Worm (Caenorhabditis elegans) whole organism, L4 larva: Measurements from ENCODE around the gene sre-46.

Source experiments
- D1046.2 ChIP-seq: fragments of 200-800 bp; sonication (Bioruptor generic); IDR thresholded peaks from 2 replicates; pipeline ENCODE4 v1.3.6; 2022; ENCODE audit warnings: missing genetic modification characterization, missing compliant biosample characterization
- T26A8.4 ChIP-seq: fragments of 200-800 bp; sonication (Bioruptor generic); IDR thresholded peaks from 2 replicates; pipeline ENCODE4 v1.3.6; 2022; ENCODE audit warnings: missing genetic modification characterization, missing compliant biosample characterization
- Y105C5A.15 ChIP-seq: fragments of 200-800 bp; sonication (Bioruptor generic); IDR thresholded peaks from 2 replicates; pipeline ENCODE4 v1.3.6; 2022; ENCODE audit warnings: missing genetic modification characterization, missing compliant biosample characterization
- aha-1 ChIP-seq: fragments of 150-350 bp; peaks from one replicate; lab custom pipeline; 2014; ENCODE audit warnings: missing biosample characterization, missing genetic modification characterization
- ceh-20 ChIP-seq: fragments of 200-800 bp; sonication (Bioruptor generic); IDR thresholded peaks from 2 replicates; pipeline ENCODE4 v1.3.6; 2022; ENCODE audit warnings: missing genetic modification reagents, missing genetic modification characterization, missing compliant biosample characterization
- ceh-28 ChIP-seq: fragments of 150-350 bp; optimal IDR thresholded peaks from 2 replicates; lab custom pipeline; 2014; ENCODE audit warnings: missing biosample characterization, missing genetic modification reagents, missing genetic modification characterization
- ceh-44 ChIP-seq: fragments of 200-800 bp; sonication (Bioruptor generic); IDR thresholded peaks from 2 replicates; pipeline ENCODE4 v1.3.6; 2022; ENCODE audit warnings: missing genetic modification reagents, missing genetic modification characterization, missing compliant biosample characterization
- cey-2 ChIP-seq: sonication (generic microtip); optimal IDR thresholded peaks from 3 replicates; lab custom pipeline; 2017; ENCODE audit warnings: missing genetic modification characterization, mild to moderate bottlenecking, missing compliant biosample characterization, antibody characterized with exemption, borderline replicate concordance; ENCODE audit not compliant: insufficient read depth
- daf-8 ChIP-seq: fragments of 200-800 bp; sonication (Bioruptor generic); IDR thresholded peaks from 2 replicates; pipeline ENCODE4 v1.3.6; 2022; ENCODE audit warnings: missing genetic modification characterization, missing compliant biosample characterization
- dmd-6 ChIP-seq: fragments of 200-800 bp; sonication (Bioruptor generic); IDR thresholded peaks from 2 replicates; pipeline ENCODE4 v1.3.6; 2022; ENCODE audit warnings: missing genetic modification reagents, missing genetic modification characterization, missing compliant biosample characterization
- duxl-1 ChIP-seq: sonication (generic microtip); optimal IDR thresholded peaks from 2 replicates; lab custom pipeline; 2016; ENCODE audit warnings: mild to moderate bottlenecking, missing genetic modification characterization, moderate library complexity, missing compliant biosample characterization; ENCODE audit not compliant: poor library complexity
- dve-1 ChIP-seq: sonication (generic microtip); optimal IDR thresholded peaks from 2 replicates; lab custom pipeline; 2017; ENCODE audit warnings: antibody characterized with exemption, mild to moderate bottlenecking, missing genetic modification characterization, missing compliant biosample characterization; ENCODE audit not compliant: insufficient read depth
- hlh-11 ChIP-seq: fragments of 200-800 bp; sonication (Bioruptor generic); optimal IDR thresholded peaks from 2 replicates; lab custom pipeline; 2018; ENCODE audit warnings: mild to moderate bottlenecking, missing genetic modification characterization, missing compliant biosample characterization
- hlh-30 ChIP-seq: sonication (generic microtip); optimal IDR thresholded peaks from 2 replicates; lab custom pipeline; 2017; ENCODE audit warnings: antibody characterized with exemption, mild to moderate bottlenecking, missing genetic modification characterization, missing compliant biosample characterization; ENCODE audit not compliant: insufficient read depth
- hmg-1.1 ChIP-seq: fragments of 200-800 bp; sonication (Bioruptor generic); IDR thresholded peaks from 2 replicates; pipeline ENCODE4 v1.3.6; 2022; ENCODE audit warnings: missing genetic modification reagents, missing genetic modification characterization, missing compliant biosample characterization
- lir-3 ChIP-seq: sonication (generic microtip); optimal IDR thresholded peaks from 2 replicates; lab custom pipeline; 2016; ENCODE audit warnings: mild to moderate bottlenecking, missing genetic modification characterization, missing compliant biosample characterization
- lsy-2 ChIP-seq, 2 experiments: fragments of 150-350 bp in 1 of 2; sonication (generic microtip) in 1 of 2; optimal IDR thresholded peaks; 2 replicates each; lab custom pipeline; 2014 to 2017; ENCODE audit warnings: missing biosample characterization in 2 of 2, missing genetic modification characterization in 2 of 2
- mdl-1 ChIP-seq, 2 experiments: fragments of 150-350 bp in 1 of 2; sonication (generic microtip) in 1 of 2; optimal IDR thresholded peaks; 2 replicates each; lab custom pipeline; 2014 to 2017; ENCODE audit warnings: missing biosample characterization in 2 of 2, missing genetic modification characterization in 2 of 2
- mxl-2 ChIP-seq: fragments of 200-800 bp; sonication (Bioruptor generic); conservative IDR thresholded peaks from 2 replicates; pipeline ENCODE4 v1.3.6; 2022; ENCODE audit warnings: missing genetic modification reagents, missing genetic modification characterization, missing compliant biosample characterization
- mxl-3 ChIP-seq: fragments of 200-800 bp; sonication (Bioruptor generic); optimal IDR thresholded peaks from 2 replicates; lab custom pipeline; 2018; ENCODE audit warnings: mild to moderate bottlenecking, missing genetic modification characterization, missing compliant biosample characterization
- nhr-10 ChIP-seq: fragments of 150-350 bp; optimal IDR thresholded peaks from 2 replicates; lab custom pipeline; 2014; ENCODE audit warnings: missing biosample characterization, missing genetic modification characterization
- nhr-102 ChIP-seq: sonication (generic microtip); optimal IDR thresholded peaks from 2 replicates; lab custom pipeline; 2016; ENCODE audit warnings: mild to moderate bottlenecking, missing genetic modification characterization, moderate library complexity, missing compliant biosample characterization
- nhr-25 ChIP-seq: sonication (generic microtip); optimal IDR thresholded peaks from 2 replicates; lab custom pipeline; 2017; ENCODE audit warnings: missing genetic modification characterization, mild to moderate bottlenecking, missing compliant biosample characterization, antibody characterized with exemption, moderate library complexity, borderline replicate concordance; ENCODE audit not compliant: insufficient read depth
- nhr-28 ChIP-seq: fragments of 150-350 bp; optimal IDR thresholded peaks from 2 replicates; lab custom pipeline; 2014; ENCODE audit warnings: missing biosample characterization, missing genetic modification characterization
- nhr-42 ChIP-seq: fragments of 200-800 bp; sonication (Bioruptor generic); IDR thresholded peaks from 2 replicates; pipeline ENCODE4 v1.3.6; 2022; ENCODE audit warnings: missing genetic modification characterization, missing compliant biosample characterization
- nhr-48 ChIP-seq: sonication (generic microtip); optimal IDR thresholded peaks from 2 replicates; lab custom pipeline; 2016; ENCODE audit warnings: mild to moderate bottlenecking, missing genetic modification characterization, missing compliant biosample characterization
- nhr-6 ChIP-seq: fragments of 150-350 bp; optimal IDR thresholded peaks from 2 replicates; lab custom pipeline; 2014; ENCODE audit warnings: missing biosample characterization, missing genetic modification characterization
- nhr-77 ChIP-seq: fragments of 150-350 bp; optimal IDR thresholded peaks from 2 replicates; lab custom pipeline; 2014; ENCODE audit warnings: missing biosample characterization, missing genetic modification characterization
- php-3 ChIP-seq: fragments of 200-800 bp; sonication (Bioruptor generic); IDR thresholded peaks from 2 replicates; pipeline ENCODE4 v1.3.6; 2022; ENCODE audit warnings: missing genetic modification reagents, missing genetic modification characterization, missing compliant biosample characterization
- set-16 ChIP-seq: fragments of 200-800 bp; sonication (Bioruptor generic); IDR thresholded peaks from 2 replicates; pipeline ENCODE4 v1.3.6; 2022; ENCODE audit warnings: missing genetic modification reagents, missing genetic modification characterization, missing compliant biosample characterization
- spr-3 ChIP-seq: fragments of 200-800 bp; sonication (Bioruptor generic); optimal IDR thresholded peaks from 2 replicates; lab custom pipeline; 2018; ENCODE audit warnings: mild to moderate bottlenecking, missing genetic modification characterization, missing compliant biosample characterization
- tra-1 ChIP-seq: fragments of 200-800 bp; sonication (Bioruptor generic); IDR thresholded peaks from 2 replicates; pipeline ENCODE4 v1.3.6; 2022; ENCODE audit warnings: missing genetic modification reagents, missing genetic modification characterization, missing compliant biosample characterization
- unc-39 ChIP-seq: sonication (generic microtip); optimal IDR thresholded peaks from 2 replicates; lab custom pipeline; 2017; ENCODE audit warnings: missing biosample characterization, missing genetic modification characterization
- unc-62 ChIP-seq, 3 experiments: fragments of 150-350 bp in 1 of 3; sonication (generic microtip); optimal IDR thresholded peaks in 2 of 3; peaks in 1 of 3; 1 replicate in 1 of 3; 2 replicates in 2 of 3; lab custom pipeline; 2014 to 2017; ENCODE audit warnings: missing biosample characterization in 3 of 3, missing genetic modification characterization in 3 of 3, missing genetic modification reagents in 3 of 3, missing genotype in 1 of 3
- zag-1 ChIP-seq: fragments of 150-350 bp; optimal IDR thresholded peaks from 2 replicates; lab custom pipeline; 2014; ENCODE audit warnings: missing biosample characterization, missing genetic modification characterization
- zip-11 ChIP-seq: fragments of 200-800 bp; sonication (Bioruptor generic); IDR thresholded peaks from 2 replicates; pipeline ENCODE4 v1.3.6; 2022; ENCODE audit warnings: missing genetic modification characterization, missing compliant biosample characterization
- zip-2 ChIP-seq: fragments of 150-350 bp; optimal IDR thresholded peaks from 2 replicates; lab custom pipeline; 2014; ENCODE audit warnings: missing biosample characterization, missing genetic modification characterization

sre-46 gene

ce11 chrII:13685581-13685980 is 35.5 kb downstream of the sre-46 start:
- TF ChIP-seq T26A8.4 (GFP tag; lab: Robert Waterston, UW), result no peak
- peak; percentile 48; the same call in 1 of the 2 replicates for TF ChIP-seq nhr-42 (GFP tag; lab: Robert Waterston, UW)
- no peak for TF ChIP-seq mxl-2 (GFP tag; lab: Robert Waterston, UW)
- TF ChIP-seq hlh-30 (tag; lab: Kevin White, UChicago), result no peak
- TF ChIP-seq spr-3 (GFP tag; lab: Kevin White, UChicago), result no peak
- no peak for TF ChIP-seq hmg-1.1 (GFP tag; lab: Robert Waterston, UW)
- TF ChIP-seq zag-1 (tag; lab: Kevin White, UChicago), result no peak
- peak; percentile 68 for TF ChIP-seq set-16 (GFP tag; lab: Robert Waterston, UW)

ce11 chrII:13681063-13681462 is 40.1 kb downstream of the sre-46 start:
- no peak for TF ChIP-seq unc-39
- TF ChIP-seq dmd-6 (GFP tag; lab: Robert Waterston, UW), result peak; percentile 49; the same call in 1 of the 2 replicates
- no peak for TF ChIP-seq ceh-28 (tag; lab: Kevin White, UChicago)
- no peak for TF ChIP-seq ceh-44 (GFP tag; lab: Robert Waterston, UW)
- TF ChIP-seq aha-1 (tag; lab: Kevin White, UChicago), result peak; percentile 76
- peak; percentile 37 for TF ChIP-seq dve-1 (tag; lab: Kevin White, UChicago)
- TF ChIP-seq nhr-28, result peak; percentile 93
- TF ChIP-seq unc-62 (GFP tag; optimal IDR thresholded peaks at IDR 0.05 in 1 of 2; lab: Kevin White, UChicago), result peak in 1 of 2 experiments; percentile 91
- no peak for TF ChIP-seq unc-62 (tag; optimal IDR thresholded peaks at IDR 0.05; lab: Kevin White, UChicago)
- TF ChIP-seq lsy-2 (tag; optimal IDR thresholded peaks at IDR 0.05; lab: Kevin White, UChicago), result peak; percentile 5 to 47
- 0 out of 2 replicates have a peak, but pooled peaks have one; percentile 18 for TF ChIP-seq ceh-20
- TF ChIP-seq nhr-6, result no peak
- peak; percentile 66 for TF ChIP-seq nhr-77 (tag; lab: Kevin White, UChicago)
- peak; percentile 24 for TF ChIP-seq nhr-25 (tag; lab: Kevin White, UChicago)
- no peak for TF ChIP-seq zip-11 (GFP tag; lab: Robert Waterston, UW)
- TF ChIP-seq mdl-1 (tag; optimal IDR thresholded peaks at IDR 0.05; lab: Kevin White, UChicago), result peak in 1 of 2 experiments; percentile 87
- TF ChIP-seq zip-2 (tag; lab: Kevin White, UChicago), result no peak
- TF ChIP-seq hlh-11 (tag; lab: Kevin White, UChicago), result peak; percentile 74
- TF ChIP-seq hlh-30 (tag; lab: Kevin White, UChicago), result peak; percentile 85
- no peak for TF ChIP-seq D1046.2 (GFP tag; lab: Robert Waterston, UW)
- TF ChIP-seq daf-8 (GFP tag; lab: Robert Waterston, UW), result no peak
- no peak for TF ChIP-seq Y105C5A.15
- TF ChIP-seq lir-3 (tag; lab: Kevin White, UChicago), result no peak
- TF ChIP-seq hmg-1.1 (GFP tag; lab: Robert Waterston, UW), result no peak
- 0 out of 2 replicates have a peak, but pooled peaks have one; percentile 36 for TF ChIP-seq tra-1
- TF ChIP-seq duxl-1 (tag; lab: Kevin White, UChicago), result no peak
- no peak for TF ChIP-seq nhr-102 (tag; lab: Kevin White, UChicago)
- TF ChIP-seq mxl-3 (GFP tag; lab: Kevin White, UChicago), result peak; percentile 91
- TF ChIP-seq php-3, result 0 out of 2 replicates have a peak, but pooled peaks have one; percentile 35
- TF ChIP-seq nhr-48 (tag; lab: Kevin White, UChicago), result peak; percentile 49
- peak; percentile 41; the same call in 1 of the 2 replicates for TF ChIP-seq mxl-2 (GFP tag; lab: Robert Waterston, UW)
- peak; percentile 63 for TF ChIP-seq cey-2 (tag; lab: Kevin White, UChicago)
- peak; percentile 19 for TF ChIP-seq nhr-10 (tag; lab: Kevin White, UChicago)
